Fruit fly (Drosophila melanogaster) S2 (cell line): ENCODE results near the gene Larp4B.

ENCODE experiments used
- CG8478 ChIP-seq: fragments of >200 bp; optimal IDR thresholded peaks from 2 replicates; lab custom pipeline; 2018
- CTCF ChIP-seq, 2 experiments: fragments of >200 bp; optimal IDR thresholded peaks; 2 replicates each; lab custom pipeline; 2018

The Larp4B gene

dm6 chr3L:3250922-3251658, 26.5 kb downstream of the Larp4B start:
- TF ChIP-seq CTCF (optimal IDR thresholded peaks at IDR 0.05; lab: Kevin White, UChicago) (no peak), CG8478 (lab: Kevin White, UChicago) (no peak)

dm6 chr3L:3251659-3252490, 27.2 kb downstream of the Larp4B start:
- no peak for TF ChIP-seq CG8478 (lab: Kevin White, UChicago)
- no peak for TF ChIP-seq CTCF (optimal IDR thresholded peaks at IDR 0.05; lab: Kevin White, UChicago)

- TF ChIP-seq CTCF (optimal IDR thresholded peaks at IDR 0.05; lab: Kevin White, UChicago) (no peak), CG8478 (lab: Kevin White, UChicago) (no peak)
Observed at dm6 chr3L:3252884-3253283, 28.2 kb downstream of the Larp4B start.

dm6 chr3L:3253631-3254030, 29.0 kb downstream of the Larp4B start:
- TF ChIP-seq CG8478 (lab: Kevin White, UChicago) (no peak), CTCF (optimal IDR thresholded peaks at IDR 0.05; lab: Kevin White, UChicago) (no peak)

- TF ChIP-seq CG8478 (lab: Kevin White, UChicago), result no peak
- TF ChIP-seq CTCF (optimal IDR thresholded peaks at IDR 0.05; lab: Kevin White, UChicago), result no peak
Observed at dm6 chr3L:3257690-3258089, 33.1 kb downstream of the Larp4B start, which contains the start of gene ckd. ckd (plus strand) TSS chr3L:3257878.

- no peak for TF ChIP-seq CG8478 (lab: Kevin White, UChicago)
Observed at dm6 chr3L:3259703-3260102, 35.1 kb downstream of the Larp4B start.

DNA sequence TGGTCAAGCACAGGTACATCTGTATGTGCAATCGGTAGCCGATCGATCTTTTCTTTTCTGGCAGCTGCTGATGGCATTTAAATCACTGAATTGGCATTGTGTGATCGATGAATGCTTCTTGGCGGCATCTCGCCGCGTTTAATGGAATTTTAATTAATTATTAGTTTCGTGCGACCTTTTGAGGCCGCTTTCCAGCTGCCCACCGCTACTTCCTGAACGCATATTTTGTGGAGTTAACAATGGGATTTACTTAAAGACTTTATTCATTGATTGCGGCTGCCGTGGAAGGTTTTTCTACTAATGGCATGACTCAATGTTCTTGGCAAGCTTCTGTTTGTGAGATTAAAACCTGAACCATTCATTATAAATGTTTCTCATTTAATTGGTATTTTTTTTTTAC, 37.0 kb downstream of the Larp4B start:
- TF ChIP-seq CG8478 (lab: Kevin White, UChicago), result no peak
- no peak for TF ChIP-seq CTCF (optimal IDR thresholded peaks at IDR 0.05; lab: Kevin White, UChicago)

DNA sequence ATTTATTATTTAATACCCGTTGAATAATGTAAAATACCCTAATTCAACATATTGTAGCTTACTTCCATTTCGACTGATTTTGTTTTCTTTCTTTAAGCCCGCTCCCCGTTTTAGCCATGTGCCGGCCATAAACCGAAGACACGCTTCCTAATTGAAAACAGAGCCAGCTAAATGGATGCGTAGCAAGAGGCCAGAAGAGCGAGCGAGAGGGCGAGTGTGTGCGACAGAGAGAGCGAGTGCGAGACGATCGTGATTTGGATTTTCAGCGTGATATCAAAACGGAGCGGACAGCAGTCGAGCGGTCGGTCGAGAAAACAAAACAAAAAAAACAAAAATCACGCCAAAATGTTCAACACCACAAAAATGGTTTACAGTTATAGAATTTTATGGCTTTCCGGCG, 41.7 kb downstream of the Larp4B start:
- TF ChIP-seq CG8478 (lab: Kevin White, UChicago) (no peak), CTCF (optimal IDR thresholded peaks at IDR 0.05; lab: Kevin White, UChicago) (no peak)

DNA sequence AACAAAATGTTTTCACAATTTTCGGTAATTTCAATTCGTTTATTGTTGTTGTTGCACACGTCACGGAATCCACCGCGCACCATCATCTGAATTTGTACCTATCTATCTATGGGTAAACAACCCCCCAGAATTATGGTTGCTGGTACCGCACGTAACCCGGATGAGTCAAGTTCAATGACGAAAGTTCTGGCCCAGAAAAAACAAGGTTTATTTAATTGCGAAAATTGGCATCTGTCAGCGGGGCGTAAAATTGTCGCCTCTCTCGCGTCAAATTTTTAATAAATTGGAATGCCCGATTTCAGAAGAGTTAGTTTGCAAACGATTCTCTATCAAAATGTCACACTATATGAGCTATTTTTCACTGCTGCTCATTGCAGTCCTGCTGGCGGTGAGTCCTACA, 43.5 kb downstream of the Larp4B start, which contains the start of gene CG34265:
CG34265 (plus strand) TSS at position 301 of the 400 bp plus-strand sequence.
- TF ChIP-seq CTCF (optimal IDR thresholded peaks at IDR 0.05; lab: Kevin White, UChicago) (no peak), CG8478 (lab: Kevin White, UChicago) (no peak)

DNA sequence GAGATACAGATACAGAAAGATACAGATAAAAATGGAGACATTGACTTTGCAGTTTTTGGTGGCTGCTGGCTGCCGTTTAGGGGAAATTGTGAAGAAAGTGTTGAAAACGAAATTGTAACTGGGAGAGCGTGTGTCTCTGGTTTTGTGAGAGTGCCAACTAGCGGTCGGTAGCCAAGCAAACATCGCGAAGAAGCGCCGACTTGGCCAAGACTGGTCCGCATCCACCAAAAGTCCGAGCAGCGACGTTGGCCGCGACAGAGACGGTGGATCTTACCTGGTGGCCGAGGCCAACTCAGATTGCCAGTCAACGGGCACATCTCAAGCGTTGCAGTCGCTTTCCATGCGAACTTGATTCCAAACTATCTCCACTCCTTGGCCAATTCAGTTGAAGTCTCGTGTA, 46.1 kb downstream of the Larp4B start, which contains the start of gene CG14960:
CG14960 (plus strand) TSS at position 301 of the 400 bp plus-strand sequence.
- TF ChIP-seq CTCF (optimal IDR thresholded peaks at IDR 0.05; lab: Kevin White, UChicago) (no peak), CG8478 (lab: Kevin White, UChicago) (no peak)

- no peak for TF ChIP-seq CG8478 (lab: Kevin White, UChicago)
- no peak for TF ChIP-seq CTCF (optimal IDR thresholded peaks at IDR 0.05; lab: Kevin White, UChicago)
Observed at dm6 chr3L:3274463-3275177, 50.0 kb downstream of the Larp4B start.

dm6 chr3L:3276930-3277329, 52.3 kb downstream of the Larp4B start:
- TF ChIP-seq CTCF (optimal IDR thresholded peaks at IDR 0.05; lab: Kevin White, UChicago), result peak; percentile 46 to 66
- no peak for TF ChIP-seq CG8478 (lab: Kevin White, UChicago)

DNA sequence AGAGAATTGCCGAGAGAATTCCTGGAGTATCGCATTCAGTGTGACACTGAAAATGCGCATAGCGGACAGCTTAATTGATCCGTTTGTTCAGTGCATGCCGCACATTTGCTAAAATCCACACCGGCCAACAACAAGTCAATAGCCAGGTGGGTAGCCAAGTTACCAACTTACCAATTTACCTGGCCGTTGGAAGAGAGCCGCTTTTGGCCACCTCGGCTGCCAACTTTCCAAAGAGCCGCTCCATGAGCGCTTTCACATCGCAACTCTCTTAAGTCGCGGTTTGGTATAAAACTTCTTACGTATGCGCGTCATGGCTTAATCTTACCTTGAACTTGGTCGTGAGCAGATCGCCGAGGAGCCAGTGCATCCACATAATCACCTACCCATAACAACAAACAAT, 55.3 kb downstream of the Larp4B start, which contains the start of gene CG12017:
CG12017 (plus strand) TSS at position 310 of the 400 bp plus-strand sequence.
- TF ChIP-seq CG8478 (lab: Kevin White, UChicago) (no peak), CTCF (optimal IDR thresholded peaks at IDR 0.05; lab: Kevin White, UChicago) (no peak)

dm6 chr3L:3283264-3283663, 58.6 kb downstream of the Larp4B start:
- TF ChIP-seq CTCF (optimal IDR thresholded peaks at IDR 0.05; lab: Kevin White, UChicago), result no peak
- TF ChIP-seq CG8478 (lab: Kevin White, UChicago), result no peak
